Comparison of ENCODE assay signal across 2 worm cellular contexts in genomic region chrIV:7902221-7902904, ce11.
TF ChIP-seq lines count a peak whose summit lies in the region.

Gene arp-11 (minus strand): TSS chrIV:7902271.

TF ChIP-seq in whole organism, L1 larva, 84 proteins besides CTCF, POLR2A, EP300 and RAD21 (continued from another document):
- peak; percentile 35 for TF ChIP-seq lir-3 (tag; optimal IDR thresholded peaks at IDR 0.05; lab: Kevin White, UChicago; ENCODE audit: poor library complexity)
- TF ChIP-seq nhr-77 (tag; optimal IDR thresholded peaks at IDR 0.05; lab: Kevin White, UChicago): peak; percentile 40
- no peak for TF ChIP-seq pag-3 (tag; optimal IDR thresholded peaks at IDR 0.05; lab: Kevin White, UChicago; ENCODE audit: borderline replicate concordance, insufficient read depth)
- TF ChIP-seq C04F5.9 (tag; optimal IDR thresholded peaks at IDR 0.05; lab: Kevin White, UChicago): no peak
- peak; percentile 87 for TF ChIP-seq nhr-71 (tag; optimal IDR thresholded peaks at IDR 0.05; lab: Kevin White, UChicago)
- peak in 2 of 6 experiments; percentile 59 to 66 for TF ChIP-seq elt-3 (tag; optimal IDR thresholded peaks at IDR 0.05; lab: Kevin White, UChicago)
- TF ChIP-seq fkh-8 (tag; optimal IDR thresholded peaks at IDR 0.05; lab: Kevin White, UChicago): peak; percentile 74
- TF ChIP-seq ets-5 (GFP tag; IDR thresholded peaks at IDR 0.05; lab: Robert Waterston, UW): no peak
- TF ChIP-seq aly-2 (tag; optimal IDR thresholded peaks at IDR 0.05; lab: Kevin White, UChicago): no peak
- TF ChIP-seq nhr-47 (tag; optimal IDR thresholded peaks at IDR 0.05; lab: Kevin White, UChicago): peak; percentile 74
- peak; percentile 67 for TF ChIP-seq blmp-1 (tag; optimal IDR thresholded peaks at IDR 0.05; lab: Kevin White, UChicago)
- TF ChIP-seq nhr-19 (GFP tag; conservative IDR thresholded peaks at IDR 0.05; lab: Robert Waterston, UW): peak; percentile 70
- TF ChIP-seq lin-35 (GFP tag; optimal IDR thresholded peaks at IDR 0.05; lab: Kevin White, UChicago): peak; percentile 81 to 88
- peak; percentile 50 for TF ChIP-seq ztf-4 (tag; optimal IDR thresholded peaks at IDR 0.05; lab: Kevin White, UChicago)
- TF ChIP-seq F16B12.6 (tag; optimal IDR thresholded peaks at IDR 0.05; lab: Kevin White, UChicago): peak; percentile 94
- peak; percentile 97 to 99 for TF ChIP-seq lsy-2 (tag; optimal IDR thresholded peaks at IDR 0.05; lab: Kevin White, UChicago)
- peak in 1 of 2 experiments; percentile 71 for TF ChIP-seq mdl-1 (tag; optimal IDR thresholded peaks at IDR 0.05; lab: Kevin White, UChicago)
- peak; percentile 46 for TF ChIP-seq unc-86 (tag; optimal IDR thresholded peaks at IDR 0.05; lab: Kevin White, UChicago)
- TF ChIP-seq skn-1 (tag; optimal IDR thresholded peaks at IDR 0.05; lab: Kevin White, UChicago): peak; percentile 70
- peak; percentile 44 for TF ChIP-seq jun-1 (tag; optimal IDR thresholded peaks at IDR 0.05; lab: Kevin White, UChicago)
- TF ChIP-seq ceh-8 (GFP tag; optimal IDR thresholded peaks at IDR 0.05; lab: Kevin White, UChicago): no peak
- peak; percentile 18 for TF ChIP-seq ama-1 (optimal IDR thresholded peaks at IDR 0.05; lab: Kevin White, UChicago)
- peak; percentile 77 for TF ChIP-seq unc-130 (tag; optimal IDR thresholded peaks at IDR 0.05; lab: Kevin White, UChicago)
- peak; percentile 21 for TF ChIP-seq fos-1 (tag; optimal IDR thresholded peaks at IDR 0.05; lab: Kevin White, UChicago)
- peak; percentile 75 for TF ChIP-seq nhr-90 (tag; optimal IDR thresholded peaks at IDR 0.05; lab: Kevin White, UChicago; ENCODE audit: poor library complexity)
- TF ChIP-seq sup-37 (GFP tag; optimal IDR thresholded peaks at IDR 0.05; lab: Kevin White, UChicago): no peak
- peak; percentile 61 for TF ChIP-seq egl-13 (tag; optimal IDR thresholded peaks at IDR 0.05; lab: Kevin White, UChicago)
- peak; percentile 57 for TF ChIP-seq mef-2 (tag; optimal IDR thresholded peaks at IDR 0.05; lab: Kevin White, UChicago)
- TF ChIP-seq nhr-84 (tag; optimal IDR thresholded peaks at IDR 0.05; lab: Kevin White, UChicago): no peak
- TF ChIP-seq lin-14 (GFP tag; optimal IDR thresholded peaks at IDR 0.05; lab: Kevin White, UChicago): peak; percentile 86
- peak; percentile 36 for TF ChIP-seq isw-1 (GFP tag; IDR thresholded peaks at IDR 0.05; lab: Robert Waterston, UW)
- no peak for TF ChIP-seq sox-4 (tag; optimal IDR thresholded peaks at IDR 0.05; lab: Kevin White, UChicago)
- peak; percentile 94 for TF ChIP-seq elt-2 (tag; optimal IDR thresholded peaks at IDR 0.05; lab: Kevin White, UChicago)
- TF ChIP-seq snpc-4 (tag; optimal IDR thresholded peaks at IDR 0.05; lab: Kevin White, UChicago): peak; percentile 47
- peak; percentile 79 for TF ChIP-seq nhr-20 (tag; optimal IDR thresholded peaks at IDR 0.05; lab: Kevin White, UChicago)
- TF ChIP-seq dsc-1 (tag; optimal IDR thresholded peaks at IDR 0.05; lab: Kevin White, UChicago): peak; percentile 63
- TF ChIP-seq rnt-1 (tag; optimal IDR thresholded peaks at IDR 0.05; lab: Kevin White, UChicago): peak; percentile 55
TF ChIP-seq in whole organism, L1 larva: peak in this region for 41.

TF ChIP-seq in whole organism, young adult, 124 proteins besides CTCF, POLR2A, EP300 and RAD21 (continued from another document):
- TF ChIP-seq egl-18 (GFP tag; IDR thresholded peaks at IDR 0.05; lab: Robert Waterston, UW): no peak
- TF ChIP-seq sdz-38 (tag; optimal IDR thresholded peaks at IDR 0.05; lab: Kevin White, UChicago): no peak
- TF ChIP-seq lsl-1 (GFP tag; optimal IDR thresholded peaks at IDR 0.05; lab: Kevin White, UChicago): peak; percentile 65
- TF ChIP-seq nhr-120 (GFP tag; IDR thresholded peaks at IDR 0.05; lab: Robert Waterston, UW): no peak
- no peak for TF ChIP-seq hrde-1 (tag; optimal IDR thresholded peaks at IDR 0.05; lab: Kevin White, UChicago; ENCODE audit: borderline replicate concordance)
- no peak for TF ChIP-seq athp-1 (tag; optimal IDR thresholded peaks at IDR 0.05; lab: Kevin White, UChicago)
- TF ChIP-seq nfya-2 (GFP tag; IDR thresholded peaks at IDR 0.05; lab: Robert Waterston, UW): no peak
- TF ChIP-seq K12H6.12 (tag; optimal IDR thresholded peaks at IDR 0.05; lab: Kevin White, UChicago): no peak
- no peak for TF ChIP-seq rpc-1 (optimal IDR thresholded peaks at IDR 0.05; lab: Kevin White, UChicago)
- no peak for TF ChIP-seq rpc-1 (tag; optimal IDR thresholded peaks at IDR 0.05; lab: Kevin White, UChicago)
- peak; percentile 61 for TF ChIP-seq dox-1 (GFP tag; IDR thresholded peaks at IDR 0.05; lab: Robert Waterston, UW)
- no peak for TF ChIP-seq ztf-3 (GFP tag; optimal IDR thresholded peaks at IDR 0.05; lab: Kevin White, UChicago)
- no peak for TF ChIP-seq B0035.1 (tag; optimal IDR thresholded peaks at IDR 0.05; lab: Kevin White, UChicago)
- TF ChIP-seq snpc-4 (GFP tag; optimal IDR thresholded peaks at IDR 0.05; lab: Kevin White, UChicago): no peak
- peak in 3 of 4 experiments; percentile 50 to 59 (median 51) for TF ChIP-seq snpc-4 (tag; optimal IDR thresholded peaks at IDR 0.05; lab: Kevin White, UChicago)
- TF ChIP-seq lag-1 (GFP tag; IDR thresholded peaks at IDR 0.05; lab: Robert Waterston, UW): no peak
- TF ChIP-seq snpc-3.4 (tag; optimal IDR thresholded peaks at IDR 0.05; lab: Kevin White, UChicago): peak; percentile 11
- TF ChIP-seq lin-40 (tag; optimal IDR thresholded peaks at IDR 0.05; lab: Kevin White, UChicago): peak; percentile 60
- TF ChIP-seq attf-6 (GFP tag; IDR thresholded peaks at IDR 0.05; lab: Robert Waterston, UW): no peak
- no peak for TF ChIP-seq ztf-6 (GFP tag; IDR thresholded peaks at IDR 0.05; lab: Robert Waterston, UW)
- no peak for TF ChIP-seq lin-26 (GFP tag; IDR thresholded peaks at IDR 0.05; lab: Robert Waterston, UW)
- peak; percentile 26; the same call in 1 of the 2 replicates for TF ChIP-seq F33H1.4 (GFP tag; IDR thresholded peaks at IDR 0.05; lab: Robert Waterston, UW)
- no peak for TF ChIP-seq dpl-1 (GFP tag; optimal IDR thresholded peaks at IDR 0.05; lab: Kevin White, UChicago)
